Fruit fly (Drosophila melanogaster) whole organism, pupa: ENCODE measurements around the gene CG31088.

Experiments
- CG14655 ChIP-seq: fragments of 200-800 bp; sonication (Bioruptor generic); optimal IDR thresholded peaks from 3 replicates; lab custom pipeline; 2017; ENCODE audit warnings: mild to moderate bottlenecking, missing biosample characterization, missing genetic modification reagents, missing genetic modification characterization
- CG15710 ChIP-seq: fragments of 200-800 bp; sonication (Bioruptor generic); optimal IDR thresholded peaks from 2 replicates; lab custom pipeline; 2018; ENCODE audit warnings: missing biosample characterization, mild to moderate bottlenecking, missing genetic modification characterization, moderate library complexity
- Pif1B ChIP-seq: fragments of 200-800 bp; sonication (Bioruptor generic); optimal IDR thresholded peaks from 3 replicates; lab custom pipeline; 2016; ENCODE audit warnings: missing biosample characterization, missing genetic modification characterization

DNA sequence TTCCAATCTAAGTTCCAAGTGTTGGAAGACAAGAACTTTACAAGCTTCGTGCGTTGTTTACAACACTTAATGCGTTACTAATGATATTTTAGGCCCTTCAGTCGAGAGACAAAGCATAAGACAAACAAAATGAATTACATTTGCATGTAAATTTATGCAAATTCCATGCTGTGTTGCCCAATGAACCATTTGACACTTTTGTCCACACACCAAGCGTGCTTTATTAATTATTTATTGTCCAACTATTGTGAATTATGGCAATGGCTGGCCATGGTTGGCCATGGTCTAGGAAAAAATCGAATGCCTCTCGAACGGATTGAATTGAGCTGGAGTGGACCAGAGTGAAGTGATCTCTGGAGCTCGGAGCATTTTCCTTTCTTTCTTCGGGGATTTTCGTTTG is 22.6 kb downstream of the CG31088 start:
- TF ChIP-seq CG15710, result no peak
- TF ChIP-seq Pif1B, result no peak
- TF ChIP-seq CG14655 (GFP tag; lab: Kevin White, UChicago), result no peak
